Worm (Caenorhabditis elegans) whole organism, L4 larva: ENCODE results near the gene C39D10.8.

Experiments used
- ZK546.5 ChIP-seq, 2 experiments: sonication (generic microtip); optimal IDR thresholded peaks; 2 replicates each; lab custom pipeline; 2017; ENCODE audit warnings: missing biosample characterization in 2 of 2, missing genetic modification characterization in 2 of 2
- ama-1 ChIP-seq: fragments of 150-350 bp; optimal IDR thresholded peaks from 2 replicates; lab custom pipeline; 2014; ENCODE audit warnings: inconsistent platforms, mixed read lengths
- ceh-82 ChIP-seq: sonication (generic microtip); optimal IDR thresholded peaks from 2 replicates; lab custom pipeline; 2017; ENCODE audit warnings: missing biosample characterization, missing genetic modification characterization
- dmd-6 ChIP-seq: fragments of 200-800 bp; sonication (Bioruptor generic); IDR thresholded peaks from 2 replicates; pipeline ENCODE4 v1.3.6; 2022; ENCODE audit warnings: missing genetic modification reagents, missing genetic modification characterization, missing compliant biosample characterization
- dpl-1 ChIP-seq: fragments of 150-350 bp; optimal IDR thresholded peaks from 2 replicates; lab custom pipeline; 2014; ENCODE audit warnings: missing biosample characterization, missing genetic modification reagents, missing genetic modification characterization
- fkh-10 ChIP-seq: fragments of 150-350 bp; optimal IDR thresholded peaks from 2 replicates; lab custom pipeline; 2014; ENCODE audit warnings: missing biosample characterization, missing genetic modification reagents, missing genetic modification characterization
- lin-39 ChIP-seq: fragments of 150-350 bp; optimal IDR thresholded peaks from 2 replicates; lab custom pipeline; 2014; ENCODE audit warnings: missing biosample characterization, missing genetic modification reagents, missing genetic modification characterization
- nhr-10 ChIP-seq: fragments of 150-350 bp; optimal IDR thresholded peaks from 2 replicates; lab custom pipeline; 2014; ENCODE audit warnings: missing biosample characterization, missing genetic modification characterization
- snpc-4 ChIP-seq: fragments of 150-350 bp; optimal IDR thresholded peaks from 2 replicates; lab custom pipeline; 2014; ENCODE audit warnings: missing biosample characterization, missing genetic modification characterization
- spr-1 ChIP-seq: sonication (generic microtip); optimal IDR thresholded peaks from 2 replicates; lab custom pipeline; 2016; ENCODE audit warnings: mild to moderate bottlenecking, missing genetic modification characterization, missing compliant biosample characterization
- unc-62 ChIP-seq, 3 experiments: fragments of 150-350 bp in 1 of 3; sonication (generic microtip); optimal IDR thresholded peaks in 2 of 3; peaks in 1 of 3; 1 replicate in 1 of 3; 2 replicates in 2 of 3; lab custom pipeline; 2014 to 2017; ENCODE audit warnings: missing biosample characterization in 3 of 3, missing genetic modification characterization in 3 of 3, missing genetic modification reagents in 3 of 3, missing genotype in 1 of 3

DNA sequence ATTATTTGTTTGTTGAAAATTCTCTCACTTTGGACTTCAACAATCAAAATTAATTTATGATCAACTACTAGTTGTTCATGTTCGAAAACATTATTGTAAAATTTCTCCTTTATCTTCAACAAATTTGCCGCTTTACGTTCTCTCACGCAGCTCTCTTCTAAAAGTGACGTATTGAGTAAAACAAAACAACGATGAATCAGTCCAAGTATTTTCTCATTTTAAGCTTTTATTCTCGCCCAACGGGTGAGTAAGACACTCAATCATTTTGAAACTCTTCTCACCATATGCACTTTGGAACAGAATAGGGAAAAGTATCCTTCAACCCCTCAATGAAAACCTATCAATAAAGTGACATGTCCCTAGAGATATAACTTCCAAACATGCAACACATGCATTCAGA, 7.4 kb downstream of the C39D10.8 start:
- TF ChIP-seq dpl-1 (GFP tag; lab: Kevin White, UChicago), result no peak
- TF ChIP-seq fkh-10 (GFP tag; lab: Kevin White, UChicago), result no peak
- no peak for TF ChIP-seq ceh-82 (tag; lab: Kevin White, UChicago)
- TF ChIP-seq ama-1 (lab: Kevin White, UChicago), result no peak
- no peak for TF ChIP-seq ZK546.5 (tag; optimal IDR thresholded peaks at IDR 0.05; lab: Kevin White, UChicago)
- TF ChIP-seq lin-39 (tag; lab: Kevin White, UChicago), result no peak
- TF ChIP-seq dmd-6 (GFP tag; lab: Robert Waterston, UW), result no peak
- TF ChIP-seq spr-1 (tag; lab: Kevin White, UChicago), result no peak
- TF ChIP-seq snpc-4, result no peak
- peak in 1 of 2 experiments; percentile 51 for TF ChIP-seq unc-62 (GFP tag; optimal IDR thresholded peaks at IDR 0.05 in 1 of 2; lab: Kevin White, UChicago)
- no peak for TF ChIP-seq unc-62 (tag; optimal IDR thresholded peaks at IDR 0.05; lab: Kevin White, UChicago)
- TF ChIP-seq nhr-10 (tag; lab: Kevin White, UChicago), result no peak
